Worm (Caenorhabditis elegans) whole organism, early embryonic: ENCODE data around the gene F53G2.1.

Source experiments
- F13C5.2 ChIP-seq: sonication (generic microtip); optimal IDR thresholded peaks from 2 replicates; lab custom pipeline; 2017; ENCODE audit warnings: mild to moderate bottlenecking, missing genetic modification characterization, inconsistent platforms, missing compliant biosample characterization
- ama-1 ChIP-seq: fragments of 150-350 bp; optimal IDR thresholded peaks from 2 replicates; lab custom pipeline; 2014
- ets-7 ChIP-seq: sonication (generic microtip); optimal IDR thresholded peaks from 2 replicates; lab custom pipeline; 2016; ENCODE audit warnings: missing genotype, missing genetic modification characterization, missing compliant biosample characterization
- hmbx-1 ChIP-seq: sonication (generic microtip); optimal IDR thresholded peaks from 2 replicates; lab custom pipeline; 2016; ENCODE audit warnings: mild to moderate bottlenecking, missing genetic modification characterization, missing compliant biosample characterization
- hmg-4 ChIP-seq: fragments of 200-800 bp; sonication (Bioruptor generic); optimal IDR thresholded peaks from 2 replicates; lab custom pipeline; 2018; ENCODE audit warnings: mild to moderate bottlenecking, missing genetic modification characterization, missing compliant biosample characterization
- pes-1 ChIP-seq: fragments of 200-800 bp; sonication (Bioruptor generic); IDR thresholded peaks from 2 replicates; pipeline ENCODE4 v1.3.6; 2022; ENCODE audit warnings: missing genetic modification reagents, missing genetic modification characterization, missing compliant biosample characterization
- sea-1 ChIP-seq: fragments of 200-800 bp; sonication (Bioruptor generic); conservative IDR thresholded peaks from 2 replicates; pipeline ENCODE4 v1.3.6; 2022; ENCODE audit warnings: missing genetic modification characterization, missing compliant biosample characterization
- tra-4 ChIP-seq: sonication (generic microtip); optimal IDR thresholded peaks from 2 replicates; lab custom pipeline; 2017; ENCODE audit warnings: missing genetic modification characterization, missing compliant biosample characterization

DNA sequence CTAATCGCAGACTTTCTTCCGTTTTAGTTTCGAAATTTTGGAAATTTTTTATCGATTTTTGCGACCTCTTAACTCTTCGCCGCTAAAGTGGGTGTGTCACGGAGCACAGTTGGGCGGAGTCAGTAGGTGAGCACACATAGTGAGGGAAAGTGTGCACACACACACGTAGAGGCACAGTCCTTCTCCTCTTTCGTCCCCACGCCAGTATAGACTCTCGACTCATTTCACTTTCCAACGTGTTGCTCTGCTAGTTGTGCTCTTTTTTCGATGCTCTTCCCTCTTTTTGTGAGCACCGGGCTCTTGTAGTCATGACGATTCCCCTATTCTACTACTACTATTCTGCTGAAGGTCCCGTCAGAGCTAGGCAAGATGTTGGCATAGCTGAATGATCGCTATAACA, 36.0 kb upstream of the F53G2.1 start:
- no peak for TF ChIP-seq sea-1 (GFP tag; lab: Robert Waterston, UW)
- peak; percentile 75 for TF ChIP-seq ama-1 (lab: Kevin White, UChicago)
- TF ChIP-seq ets-7 (tag; lab: Kevin White, UChicago) = no peak
- TF ChIP-seq hmg-4 = no peak
- TF ChIP-seq F13C5.2 (tag; lab: Kevin White, UChicago) = no peak
- no peak for TF ChIP-seq pes-1
- TF ChIP-seq hmbx-1 (tag; lab: Kevin White, UChicago) = no peak
- no peak for TF ChIP-seq tra-4
